Worm (Caenorhabditis elegans) whole organism, young adult: ENCODE results near the gene oac-2.

Source experiments
- nhr-90 ChIP-seq: sonication (generic microtip); optimal IDR thresholded peaks from 2 replicates; lab custom pipeline; 2016; ENCODE audit warnings: missing genotype, mild to moderate bottlenecking, missing genetic modification characterization, missing compliant biosample characterization
- pha-4 ChIP-seq: fragments of 150-350 bp; sonication (generic microtip); optimal IDR thresholded peaks from 2 replicates; lab custom pipeline; 2014; ENCODE audit warnings: missing biosample characterization, missing genetic modification reagents, missing genetic modification characterization
- rcor-1 ChIP-seq: fragments of 200-800 bp; sonication (Bioruptor generic); IDR thresholded peaks from 2 replicates; pipeline ENCODE4 v1.3.6; 2022; ENCODE audit warnings: missing genetic modification reagents, missing genetic modification characterization, missing compliant biosample characterization

- TF ChIP-seq pha-4 (tag; lab: Kevin White, UChicago) (no peak), rcor-1 (no peak), nhr-90 (tag; lab: Kevin White, UChicago) (no peak)
These were observed 9.8 kb upstream of the oac-2 start, which contains the start of gene srbc-33 for ce11 chrV:3484702-3485101.
